Fruit fly (Drosophila melanogaster) whole organism, embryonic: ENCODE data around the gene CG45045.

Source experiments
- CG10321 ChIP-seq: fragments of 200-800 bp; sonication (Bioruptor generic); IDR thresholded peaks from 2 replicates; pipeline ENCODE4 v1.3.6; 2022; ENCODE audit warnings: missing biosample characterization, missing genetic modification characterization
- CG10565 ChIP-seq: fragments of 200-800 bp; sonication (Bioruptor generic); optimal IDR thresholded peaks from 3 replicates; lab custom pipeline; 2016; ENCODE audit warnings: missing biosample characterization, mild to moderate bottlenecking, missing genetic modification characterization
- CG11398 ChIP-seq: fragments of 200-800 bp; sonication (Bioruptor generic); optimal IDR thresholded peaks from 2 replicates; lab custom pipeline; 2016; ENCODE audit warnings: missing biosample characterization, missing genetic modification characterization
- CG12155 ChIP-seq: fragments of 200-800 bp; sonication (Bioruptor generic); optimal IDR thresholded peaks from 3 replicates; lab custom pipeline; 2016; ENCODE audit warnings: missing biosample characterization, missing genetic modification characterization
- CG13624 ChIP-seq: fragments of 200-800 bp; sonication (Bioruptor generic); optimal IDR thresholded peaks from 2 replicates; lab custom pipeline; 2016; ENCODE audit warnings: missing biosample characterization, missing genetic modification characterization
- CG13894 ChIP-seq: fragments of 200-800 bp; sonication (Bioruptor generic); optimal IDR thresholded peaks from 3 replicates; lab custom pipeline; 2018; ENCODE audit warnings: missing biosample characterization, mild to moderate bottlenecking, missing genetic modification characterization, moderate library complexity
- CG14050 ChIP-seq: fragments of 200-800 bp; sonication (Bioruptor generic); IDR thresholded peaks from 3 replicates; pipeline ENCODE4 v1.3.6; 2022; ENCODE audit warnings: missing biosample characterization, missing genetic modification characterization
- CG14441 ChIP-seq: fragments of 200-800 bp; sonication (Bioruptor generic); IDR thresholded peaks from 2 replicates; pipeline ENCODE4 v1.3.6; 2022; ENCODE audit warnings: missing biosample characterization, missing genetic modification characterization
- CG14965 ChIP-seq: fragments of 200-800 bp; sonication (Bioruptor generic); optimal IDR thresholded peaks from 2 replicates; lab custom pipeline; 2016; ENCODE audit warnings: missing biosample characterization, missing genetic modification characterization, borderline replicate concordance
- CG17361 ChIP-seq: fragments of 200-800 bp; sonication (Bioruptor generic); IDR thresholded peaks from 3 replicates; pipeline ENCODE4 v1.3.6; 2022; ENCODE audit warnings: missing biosample characterization, missing genetic modification characterization
- CG17802 ChIP-seq: fragments of 200-800 bp; sonication (Bioruptor generic); optimal IDR thresholded peaks from 2 replicates; lab custom pipeline; 2018; ENCODE audit warnings: missing biosample characterization, mild to moderate bottlenecking, missing genetic modification characterization, moderate library complexity
- CG2199 ChIP-seq: fragments of 200-800 bp; sonication (Bioruptor generic); IDR thresholded peaks from 3 replicates; pipeline ENCODE4 v1.3.6; 2022; ENCODE audit warnings: missing biosample characterization, missing genetic modification characterization
- CG2889 ChIP-seq: fragments of 200-800 bp; sonication (Bioruptor generic); IDR thresholded peaks from 3 replicates; pipeline ENCODE4 v1.3.6; 2022; ENCODE audit warnings: missing biosample characterization, missing genetic modification characterization
- CG30431 ChIP-seq: fragments of 200-800 bp; sonication (Bioruptor generic); optimal IDR thresholded peaks from 2 replicates; lab custom pipeline; 2017; ENCODE audit warnings: missing biosample characterization, missing genetic modification characterization
- CG31388 ChIP-seq: fragments of 200-800 bp; sonication (Bioruptor generic); optimal IDR thresholded peaks from 2 replicates; lab custom pipeline; 2016; ENCODE audit warnings: missing biosample characterization, missing genetic modification characterization
- CG34376 ChIP-seq: fragments of 200-800 bp; sonication (Bioruptor generic); optimal IDR thresholded peaks from 2 replicates; lab custom pipeline; 2018; ENCODE audit warnings: missing biosample characterization, mild to moderate bottlenecking, missing genetic modification characterization
- CG34422 ChIP-seq: fragments of 200-800 bp; sonication (Bioruptor generic); IDR thresholded peaks from 3 replicates; pipeline ENCODE4 v1.3.6; 2022; ENCODE audit warnings: missing biosample characterization, missing genetic modification characterization
- CG3838 ChIP-seq: fragments of 200-800 bp; sonication (Bioruptor generic); optimal IDR thresholded peaks from 3 replicates; lab custom pipeline; 2016; ENCODE audit warnings: missing biosample characterization, missing genetic modification characterization
- CG7928 ChIP-seq: fragments of 200-800 bp; sonication (Bioruptor generic); optimal IDR thresholded peaks from 2 replicates; lab custom pipeline; 2017; ENCODE audit warnings: missing biosample characterization, mild to moderate bottlenecking, missing genetic modification characterization
- CG7987 ChIP-seq: fragments of 200-800 bp; sonication (Bioruptor generic); optimal IDR thresholded peaks from 2 replicates; lab custom pipeline; 2018; ENCODE audit warnings: missing biosample characterization, mild to moderate bottlenecking, missing genetic modification characterization, moderate library complexity
- CG9215 ChIP-seq: fragments of 200-800 bp; sonication (Bioruptor generic); IDR thresholded peaks from 2 replicates; pipeline ENCODE4 v1.3.6; 2022; ENCODE audit warnings: missing biosample characterization, missing genetic modification characterization
- CG9797 ChIP-seq: fragments of 200-800 bp; sonication (Bioruptor generic); optimal IDR thresholded peaks from 3 replicates; lab custom pipeline; 2018; ENCODE audit warnings: missing biosample characterization, mild to moderate bottlenecking, missing genetic modification characterization
- Dbx ChIP-seq: fragments of 200-800 bp; sonication (Bioruptor generic); IDR thresholded peaks from 3 replicates; pipeline ENCODE4 v1.3.6; 2022; ENCODE audit warnings: missing biosample characterization, missing genetic modification characterization
- Deaf1 ChIP-seq: fragments of 200-800 bp; optimal IDR thresholded peaks from 3 replicates; lab custom pipeline; 2019; ENCODE audit warnings: missing biosample characterization, mild to moderate bottlenecking, missing genetic modification characterization, moderate library complexity
- Dip2 ChIP-seq: fragments of 200-800 bp; sonication (Bioruptor generic); IDR thresholded peaks from 2 replicates; pipeline ENCODE4 v1.3.6; 2022; ENCODE audit warnings: missing biosample characterization, missing genetic modification characterization
- Drgx ChIP-seq: fragments of 200-800 bp; sonication (Bioruptor generic); IDR thresholded peaks from 2 replicates; pipeline ENCODE4 v1.3.6; 2022; ENCODE audit warnings: missing biosample characterization, missing genetic modification characterization
- ERR ChIP-seq: fragments of 200-800 bp; sonication (Bioruptor generic); optimal IDR thresholded peaks from 2 replicates; lab custom pipeline; 2016; ENCODE audit warnings: missing biosample characterization, missing genetic modification characterization
- H15 ChIP-seq: fragments of 200-800 bp; sonication (Bioruptor generic); IDR thresholded peaks from 3 replicates; pipeline ENCODE4 v1.3.6; 2022; ENCODE audit warnings: missing biosample characterization, missing genetic modification characterization
- MBD-R2 ChIP-seq: fragments of 200-800 bp; sonication (Bioruptor generic); IDR thresholded peaks from 2 replicates; pipeline ENCODE4 v1.3.6; 2022; ENCODE audit warnings: missing biosample characterization, missing genetic modification characterization
- NC2α ChIP-seq: fragments of 200-800 bp; sonication (Bioruptor generic); optimal IDR thresholded peaks from 2 replicates; lab custom pipeline; 2016; ENCODE audit warnings: missing biosample characterization, missing genetic modification characterization
- PHDP ChIP-seq: fragments of 200-800 bp; sonication (Bioruptor generic); optimal IDR thresholded peaks from 3 replicates; lab custom pipeline; 2018; ENCODE audit warnings: missing biosample characterization, mild to moderate bottlenecking, missing genetic modification characterization, moderate library complexity
- Sry-β ChIP-seq: fragments of 200-800 bp; sonication (Bioruptor generic); optimal IDR thresholded peaks from 2 replicates; lab custom pipeline; 2018; ENCODE audit warnings: missing biosample characterization, mild to moderate bottlenecking, missing genetic modification characterization, moderate library complexity
- Xbp1 ChIP-seq: fragments of 200-800 bp; sonication (Bioruptor generic); optimal IDR thresholded peaks from 3 replicates; lab custom pipeline; 2016; ENCODE audit warnings: missing biosample characterization, mild to moderate bottlenecking, missing genetic modification characterization
- YL-1 ChIP-seq: fragments of 200-800 bp; sonication (Bioruptor generic); optimal IDR thresholded peaks from 3 replicates; lab custom pipeline; 2017; ENCODE audit warnings: missing biosample characterization, mild to moderate bottlenecking, missing genetic modification characterization
- br ChIP-seq: fragments of >200 bp; optimal IDR thresholded peaks from 2 replicates; lab custom pipeline; 2017
- btn ChIP-seq: fragments of 200-800 bp; sonication (Bioruptor generic); optimal IDR thresholded peaks from 2 replicates; lab custom pipeline; 2016; ENCODE audit warnings: missing biosample characterization, missing genetic modification characterization
- dimm ChIP-seq: fragments of 200-800 bp; sonication (Bioruptor generic); IDR thresholded peaks from 2 replicates; pipeline ENCODE4 v1.3.6; 2022; ENCODE audit warnings: missing biosample characterization, missing genetic modification characterization
- gcm2 ChIP-seq: fragments of 200-800 bp; sonication (Bioruptor generic); optimal IDR thresholded peaks from 2 replicates; lab custom pipeline; 2016; ENCODE audit warnings: missing biosample characterization, missing genetic modification characterization
- gt ChIP-seq: fragments of 200-800 bp; sonication (Bioruptor generic); IDR thresholded peaks from 2 replicates; pipeline ENCODE4 v1.3.6; 2022; ENCODE audit warnings: missing biosample characterization, missing genetic modification characterization
- kni ChIP-seq: fragments of 200-800 bp; sonication (Bioruptor generic); optimal IDR thresholded peaks from 3 replicates; lab custom pipeline; 2017; ENCODE audit warnings: mild to moderate bottlenecking, missing biosample characterization, missing genetic modification reagents, missing genetic modification characterization
- lov ChIP-seq, 2 experiments: fragments of 200-800 bp in 1 of 2; fragments of >200 bp in 1 of 2; sonication (Bioruptor generic) in 1 of 2; IDR thresholded peaks in 1 of 2; optimal IDR thresholded peaks in 1 of 2; 2 replicates in 1 of 2; 3 replicates in 1 of 2; pipeline versions ENCODE4 v1.3.6 to Lab custom; 2017 to 2022; ENCODE audit warnings: missing biosample characterization in 1 of 2, missing genetic modification characterization in 1 of 2
- odd ChIP-seq: fragments of 200-800 bp; sonication (Bioruptor generic); optimal IDR thresholded peaks from 2 replicates; lab custom pipeline; 2017; ENCODE audit warnings: missing biosample characterization, mild to moderate bottlenecking, missing genetic modification characterization
- ranshi ChIP-seq: fragments of 200-800 bp; sonication (Bioruptor generic); IDR thresholded peaks from 2 replicates; pipeline ENCODE4 v1.3.6; 2022; ENCODE audit warnings: missing biosample characterization, missing genetic modification characterization
- sens-2 ChIP-seq: fragments of 200-800 bp; sonication (Bioruptor generic); IDR thresholded peaks from 2 replicates; pipeline ENCODE4 v1.3.6; 2022; ENCODE audit warnings: missing biosample characterization, missing genetic modification characterization
- seq ChIP-seq: fragments of 200-800 bp; sonication (Bioruptor generic); IDR thresholded peaks from 2 replicates; pipeline ENCODE4 v1.3.6; 2022; ENCODE audit warnings: missing biosample characterization, missing genetic modification characterization
- sna ChIP-seq: fragments of 200-800 bp; sonication (Bioruptor generic); IDR thresholded peaks from 2 replicates; pipeline ENCODE4 v1.3.6; 2022; ENCODE audit warnings: missing biosample characterization, missing genetic modification characterization; ENCODE audit not compliant: partially characterized antibody
- tio ChIP-seq: fragments of 200-800 bp; sonication (Bioruptor generic); optimal IDR thresholded peaks from 2 replicates; lab custom pipeline; 2017; ENCODE audit warnings: missing biosample characterization, missing genetic modification characterization, inconsistent platforms
- tll ChIP-seq, 2 experiments: fragments of 200-800 bp in 1 of 2; fragments of >200 bp in 1 of 2; sonication (Bioruptor generic) in 1 of 2; optimal IDR thresholded peaks; 2 replicates each; lab custom pipeline; 2017 to 2019; ENCODE audit warnings: missing biosample characterization in 2 of 2, missing genetic modification characterization in 2 of 2, mild to moderate bottlenecking in 1 of 2, moderate library complexity in 1 of 2
- wor ChIP-seq: fragments of 200-800 bp; sonication (Bioruptor generic); IDR thresholded peaks from 2 replicates; pipeline ENCODE4 v1.3.6; 2022; ENCODE audit warnings: missing biosample characterization, missing genetic modification characterization

Gene CG45045

DNA sequence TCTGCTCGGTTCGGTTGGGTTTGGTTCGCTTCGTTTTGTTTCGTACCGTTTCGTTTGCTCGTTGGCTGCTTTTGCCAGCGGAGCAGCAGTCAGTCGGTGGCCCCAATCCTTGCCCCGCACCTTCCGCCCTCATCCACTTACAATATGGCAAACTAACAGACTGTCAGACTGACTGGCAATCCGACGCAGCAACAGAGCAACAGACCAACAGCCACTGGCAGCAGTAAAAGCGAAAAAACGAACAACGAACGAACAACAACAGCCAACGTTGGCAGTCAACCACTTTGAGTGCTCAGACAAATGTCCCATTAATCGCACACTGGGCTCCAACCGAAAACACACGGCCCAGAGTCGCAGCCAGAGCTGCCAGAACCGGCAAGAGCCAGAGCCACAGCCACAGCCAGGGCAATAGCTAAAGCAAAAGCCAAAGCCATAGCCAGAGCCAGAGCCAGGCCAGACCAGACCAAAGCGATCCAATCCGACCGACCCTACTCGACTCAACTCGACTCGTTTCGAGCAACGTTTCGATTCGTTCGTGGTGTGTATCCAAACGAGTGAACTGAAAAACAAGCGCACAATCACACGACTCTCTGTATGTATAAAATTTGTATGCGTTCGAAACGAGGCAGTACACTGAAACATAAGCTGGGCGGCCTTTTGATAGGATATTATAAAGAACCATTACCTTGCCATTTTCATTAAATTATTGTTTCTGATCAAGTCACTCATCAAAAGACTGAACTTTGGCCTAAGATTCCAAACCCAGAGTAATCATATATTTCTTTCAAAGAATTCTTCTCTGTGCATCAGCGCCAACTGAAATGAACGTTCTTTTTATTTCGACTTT lies 36.5 kb downstream of the CG45045 start (continued):
- TF ChIP-seq tll (GFP tag; optimal IDR thresholded peaks at IDR 0.05; lab: Kevin White, UChicago) (peak in 1 of 2 experiments; percentile 54), odd (GFP tag; lab: Kevin White, UChicago) (peak; percentile 98), Dbx (GFP tag; lab: Robert Waterston, UW) (peak; percentile 99), CG3838 (peak; percentile 96), Drgx (peak; percentile 100), CG2199 (peak; percentile 99), ERR (GFP tag; lab: Kevin White, UChicago) (peak; percentile 98), MBD-R2 (GFP tag; lab: Robert Waterston, UW) (peak; percentile 97), lov (optimal IDR thresholded peaks at IDR 0.05; lab: Kevin White, UChicago) (no peak), lov (GFP tag; IDR thresholded peaks at IDR 0.05; lab: Robert Waterston, UW) (peak; percentile 98), CG2889 (GFP tag; lab: Robert Waterston, UW) (peak; percentile 99), dimm (GFP tag; lab: Robert Waterston, UW) (peak; percentile 98), CG7987 (GFP tag; lab: Kevin White, UChicago) (peak; percentile 94), btn (GFP tag; lab: Kevin White, UChicago) (peak; percentile 98), gcm2 (GFP tag; lab: Kevin White, UChicago) (peak; percentile 99), Deaf1 (tag; lab: Kevin White, UChicago) (peak; percentile 95), NC2α (GFP tag; lab: Kevin White, UChicago) (peak; percentile 99), br (no peak), PHDP (peak; percentile 99), CG34376 (GFP tag; lab: Kevin White, UChicago) (peak; percentile 92), seq (peak; percentile 100), CG11398 (GFP tag; lab: Kevin White, UChicago) (peak; percentile 98), tio (GFP tag; lab: Kevin White, UChicago) (peak; percentile 100), CG34422 (GFP tag; lab: Robert Waterston, UW) (peak; percentile 99), wor (GFP tag; lab: Robert Waterston, UW) (peak; percentile 98), CG10321 (GFP tag; lab: Robert Waterston, UW) (peak; percentile 88), CG14441 (GFP tag; lab: Robert Waterston, UW) (peak; percentile 99), CG9215 (GFP tag; lab: Robert Waterston, UW) (peak; percentile 97), gt (GFP tag; lab: Robert Waterston, UW) (peak; percentile 95), Dip2 (GFP tag; lab: Robert Waterston, UW) (peak; percentile 70), Sry-β (GFP tag; lab: Kevin White, UChicago) (peak; percentile 72), CG14965 (GFP tag; lab: Kevin White, UChicago) (peak; percentile 92), Xbp1 (GFP tag; lab: Kevin White, UChicago) (peak; percentile 99), CG12155 (GFP tag; lab: Kevin White, UChicago) (peak; percentile 98), CG10565 (GFP tag; lab: Kevin White, UChicago) (peak; percentile 98), CG17361 (GFP tag; lab: Robert Waterston, UW) (peak; percentile 99), sna (GFP tag; lab: Robert Waterston, UW) (no peak; the same call in 1 of the 2 replicates), ranshi (GFP tag; lab: Robert Waterston, UW) (peak; percentile 99), H15 (GFP tag; lab: Robert Waterston, UW) (peak; percentile 99), CG30431 (GFP tag; lab: Kevin White, UChicago) (peak; percentile 99), CG9797 (peak; percentile 59), CG13894 (tag; lab: Kevin White, UChicago) (peak; percentile 83), CG14050 (GFP tag; lab: Robert Waterston, UW) (peak; percentile 99), CG31388 (GFP tag; lab: Kevin White, UChicago) (peak; percentile 97), CG17802 (peak; percentile 93), CG7928 (GFP tag; lab: Kevin White, UChicago) (peak; percentile 81), kni (GFP tag; lab: Kevin White, UChicago) (peak; percentile 89), CG13624 (GFP tag; lab: Kevin White, UChicago) (peak; percentile 99), YL-1 (GFP tag; lab: Kevin White, UChicago) (peak; percentile 98), sens-2 (GFP tag; lab: Robert Waterston, UW) (peak; percentile 98)
